Worm (Caenorhabditis elegans) whole organism, L2 larva: ENCODE data around the gene rhgf-1.

Source experiments
- aly-2 ChIP-seq: fragments of 150-350 bp; optimal IDR thresholded peaks from 2 replicates; lab custom pipeline; 2014; ENCODE audit warnings: missing biosample characterization, missing genetic modification characterization
- fos-1 ChIP-seq: fragments of 150-350 bp; optimal IDR thresholded peaks from 2 replicates; lab custom pipeline; 2014; ENCODE audit warnings: missing biosample characterization, missing genetic modification characterization
- lin-39 ChIP-seq: fragments of 150-350 bp; optimal IDR thresholded peaks from 2 replicates; lab custom pipeline; 2014; ENCODE audit warnings: missing biosample characterization, missing genetic modification reagents, missing genetic modification characterization
- sma-9 ChIP-seq, 2 experiments: fragments of 150-350 bp in 1 of 2; sonication (generic microtip) in 1 of 2; optimal IDR thresholded peaks; 2 replicates each; lab custom pipeline; 2014 to 2016; ENCODE audit warnings: missing genetic modification characterization in 2 of 2, mild to moderate bottlenecking in 1 of 2, missing biosample characterization in 1 of 2, missing compliant biosample characterization in 1 of 2, missing genetic modification reagents in 1 of 2, moderate library complexity in 1 of 2
- zag-1 ChIP-seq: fragments of 150-350 bp; optimal IDR thresholded peaks from 2 replicates; lab custom pipeline; 2014; ENCODE audit warnings: missing biosample characterization, missing genetic modification characterization
- ztf-4 ChIP-seq: fragments of 150-350 bp; optimal IDR thresholded peaks from 2 replicates; lab custom pipeline; 2014; ENCODE audit warnings: missing biosample characterization, missing genetic modification characterization

DNA sequence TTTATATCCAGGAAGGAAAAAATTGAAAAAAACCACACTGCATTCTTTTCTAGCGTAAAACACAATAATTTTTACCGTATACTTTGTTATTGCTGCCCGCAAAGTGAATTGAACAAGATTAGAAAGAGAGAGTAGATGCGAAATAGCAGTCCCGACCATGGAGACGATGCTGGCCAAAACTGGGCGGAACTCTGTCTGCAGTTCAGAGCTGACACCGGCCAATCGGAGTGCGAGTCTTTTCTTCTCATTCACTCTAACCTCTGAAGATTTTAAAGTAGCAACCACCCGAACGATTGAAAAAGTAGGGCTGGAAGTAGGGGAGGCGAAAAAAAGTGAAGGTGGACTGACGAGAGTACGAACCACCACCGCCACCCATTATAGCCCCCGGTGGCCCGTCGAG, 55.1 kb downstream of the rhgf-1 start:
- no peak for TF ChIP-seq fos-1 (tag; lab: Kevin White, UChicago)
- TF ChIP-seq aly-2 (tag; lab: Kevin White, UChicago): no peak
- no peak for TF ChIP-seq ztf-4 (tag; lab: Kevin White, UChicago)
- no peak for TF ChIP-seq lin-39 (tag; lab: Kevin White, UChicago)
- TF ChIP-seq zag-1 (tag; lab: Kevin White, UChicago): no peak
- no peak for TF ChIP-seq sma-9 (GFP tag; optimal IDR thresholded peaks at IDR 0.05; lab: Kevin White, UChicago)
- TF ChIP-seq sma-9 (tag; optimal IDR thresholded peaks at IDR 0.05; lab: Kevin White, UChicago): no peak
